Worm (Caenorhabditis elegans) whole organism, L3 larva: Measurements from ENCODE around the gene rmd-1.

Experiments used
- ama-1 ChIP-seq: fragments of 150-350 bp; optimal IDR thresholded peaks from 2 replicates; lab custom pipeline; 2018
- jun-1 ChIP-seq: fragments of 150-350 bp; optimal IDR thresholded peaks from 2 replicates; lab custom pipeline; 2014; ENCODE audit warnings: missing biosample characterization, missing genetic modification reagents, missing genetic modification characterization
- nhr-77 ChIP-seq: fragments of 150-350 bp; optimal IDR thresholded peaks from 2 replicates; lab custom pipeline; 2014; ENCODE audit warnings: missing biosample characterization, missing genetic modification characterization
- unc-39 ChIP-seq: sonication (generic microtip); optimal IDR thresholded peaks from 4 replicates; lab custom pipeline; 2017; ENCODE audit warnings: missing biosample characterization, missing genetic modification characterization

DNA sequence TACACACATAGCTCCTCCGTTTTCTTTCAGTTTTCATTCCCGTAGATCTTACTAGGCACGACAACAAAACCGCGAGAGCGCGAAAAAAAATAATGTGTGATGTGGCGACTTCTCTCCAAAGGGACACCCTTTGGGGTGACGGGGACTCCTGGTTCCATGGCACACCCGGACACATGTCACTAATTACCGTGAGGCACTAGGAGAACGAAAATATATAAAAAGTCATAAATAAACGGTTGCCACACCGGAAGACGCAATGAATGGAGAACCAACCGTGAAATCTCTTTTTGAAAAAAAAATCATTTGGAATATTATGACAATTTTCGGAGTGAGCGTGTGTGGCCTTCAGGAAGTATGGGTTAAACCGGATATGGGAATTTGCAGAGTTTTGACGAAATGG is 28.5 kb upstream of the rmd-1 start:
- TF ChIP-seq ama-1 (lab: Kevin White, UChicago) (no peak), jun-1 (tag; lab: Kevin White, UChicago) (no peak), unc-39 (tag; lab: Kevin White, UChicago) (no peak), nhr-77 (tag; lab: Kevin White, UChicago) (no peak)
